Worm (Caenorhabditis elegans) whole organism, L3 larva: ENCODE measurements around the gene gmps-1.

ENCODE experiments used
- R02D3.7 ChIP-seq: fragments of 150-350 bp; optimal IDR thresholded peaks from 2 replicates; lab custom pipeline; 2014; ENCODE audit warnings: missing biosample characterization, missing genetic modification characterization
- aly-2 ChIP-seq: fragments of 150-350 bp; optimal IDR thresholded peaks from 2 replicates; lab custom pipeline; 2014; ENCODE audit warnings: missing biosample characterization, missing genetic modification characterization
- ama-1 ChIP-seq: fragments of 150-350 bp; optimal IDR thresholded peaks from 2 replicates; lab custom pipeline; 2018
- ceh-16 ChIP-seq: sonication (generic microtip); optimal IDR thresholded peaks from 2 replicates; lab custom pipeline; 2017; ENCODE audit warnings: missing biosample characterization, missing genetic modification characterization
- ceh-28 ChIP-seq: fragments of 150-350 bp; optimal IDR thresholded peaks from 2 replicates; lab custom pipeline; 2014; ENCODE audit warnings: missing biosample characterization, missing genetic modification reagents, missing genetic modification characterization
- ceh-82 ChIP-seq: fragments of 150-350 bp; optimal IDR thresholded peaks from 2 replicates; lab custom pipeline; 2014; ENCODE audit warnings: missing biosample characterization, missing genetic modification characterization
- ceh-9 ChIP-seq: sonication (generic microtip); optimal IDR thresholded peaks from 2 replicates; lab custom pipeline; 2018; ENCODE audit warnings: missing biosample characterization, missing genetic modification characterization
- daf-12 ChIP-seq: fragments of 150-350 bp; optimal IDR thresholded peaks from 2 replicates; lab custom pipeline; 2014; ENCODE audit warnings: missing biosample characterization, missing genetic modification reagents, missing genetic modification characterization
- egl-27 ChIP-seq: sonication (generic microtip); optimal IDR thresholded peaks from 4 replicates; lab custom pipeline; 2017; ENCODE audit warnings: missing biosample characterization, missing genetic modification reagents, missing genetic modification characterization
- egl-5 ChIP-seq: fragments of 150-350 bp; optimal IDR thresholded peaks from 2 replicates; lab custom pipeline; 2017; ENCODE audit warnings: missing biosample characterization, missing genetic modification reagents, missing genetic modification characterization, inconsistent platforms
- elt-1 ChIP-seq: fragments of 150-350 bp; optimal IDR thresholded peaks from 2 replicates; lab custom pipeline; 2014; ENCODE audit warnings: missing biosample characterization, missing genetic modification characterization
- elt-3 ChIP-seq, 3 experiments: fragments of 150-350 bp in 1 of 3; sonication (generic microtip) in 2 of 3; optimal IDR thresholded peaks; 2 replicates in 2 of 3; 4 replicates in 1 of 3; lab custom pipeline; 2014 to 2017; ENCODE audit warnings: missing biosample characterization in 3 of 3, missing genetic modification characterization in 3 of 3
- eor-1 ChIP-seq, 2 experiments: fragments of 150-350 bp; optimal IDR thresholded peaks; 2 replicates each; lab custom pipeline; 2014 to 2018; ENCODE audit warnings: missing biosample characterization in 2 of 2, missing genetic modification characterization in 2 of 2
- fkh-10 ChIP-seq: sonication (generic microtip); optimal IDR thresholded peaks from 2 replicates; lab custom pipeline; 2017; ENCODE audit warnings: missing biosample characterization, missing genetic modification reagents, missing genetic modification characterization
- fkh-2 ChIP-seq: fragments of 150-350 bp; optimal IDR thresholded peaks from 2 replicates; lab custom pipeline; 2014; ENCODE audit warnings: missing biosample characterization, missing genetic modification reagents, missing genetic modification characterization
- fos-1 ChIP-seq: fragments of 150-350 bp; optimal IDR thresholded peaks from 2 replicates; lab custom pipeline; 2014; ENCODE audit warnings: missing biosample characterization, missing genetic modification characterization
- hmg-11 ChIP-seq: sonication (generic microtip); optimal IDR thresholded peaks from 2 replicates; lab custom pipeline; 2016; ENCODE audit warnings: missing genetic modification characterization, missing compliant biosample characterization
- jun-1 ChIP-seq: fragments of 150-350 bp; optimal IDR thresholded peaks from 2 replicates; lab custom pipeline; 2014; ENCODE audit warnings: missing biosample characterization, missing genetic modification reagents, missing genetic modification characterization
- lin-39 ChIP-seq: fragments of 150-350 bp; optimal IDR thresholded peaks from 2 replicates; lab custom pipeline; 2018; ENCODE audit warnings: missing biosample characterization, missing genetic modification reagents, missing genetic modification characterization
- lsy-12 ChIP-seq: sonication (generic microtip); optimal IDR thresholded peaks from 2 replicates; lab custom pipeline; 2016; ENCODE audit warnings: mild to moderate bottlenecking, missing genetic modification characterization, missing compliant biosample characterization
- mdl-1 ChIP-seq: fragments of 150-350 bp; optimal IDR thresholded peaks from 2 replicates; lab custom pipeline; 2014; ENCODE audit warnings: missing biosample characterization, missing genetic modification characterization
- mml-1 ChIP-seq: fragments of 150-350 bp; sonication (generic microtip); optimal IDR thresholded peaks from 3 replicates; lab custom pipeline; 2014; ENCODE audit warnings: missing biosample characterization, missing genetic modification characterization
- nfya-1 ChIP-seq: sonication (generic microtip); optimal IDR thresholded peaks from 2 replicates; lab custom pipeline; 2017; ENCODE audit warnings: missing genetic modification characterization, mild to moderate bottlenecking, missing compliant biosample characterization, antibody characterized with exemption, moderate library complexity; ENCODE audit not compliant: insufficient read depth
- nhr-11 ChIP-seq: fragments of 150-350 bp; optimal IDR thresholded peaks from 2 replicates; lab custom pipeline; 2014; ENCODE audit warnings: missing biosample characterization, missing genetic modification characterization
- nhr-12 ChIP-seq: fragments of 150-350 bp; optimal IDR thresholded peaks from 2 replicates; lab custom pipeline; 2014; ENCODE audit warnings: missing biosample characterization, missing genetic modification characterization
- nhr-23 ChIP-seq: fragments of 150-350 bp; optimal IDR thresholded peaks from 2 replicates; lab custom pipeline; 2014; ENCODE audit warnings: missing biosample characterization, missing genetic modification reagents, missing genetic modification characterization
- nhr-237 ChIP-seq: fragments of 150-350 bp; optimal IDR thresholded peaks from 2 replicates; lab custom pipeline; 2014; ENCODE audit warnings: missing biosample characterization, missing genetic modification characterization
- nhr-28 ChIP-seq: fragments of 150-350 bp; optimal IDR thresholded peaks from 2 replicates; lab custom pipeline; 2014; ENCODE audit warnings: missing biosample characterization, missing genetic modification characterization
- nhr-43 ChIP-seq: sonication (generic microtip); optimal IDR thresholded peaks from 2 replicates; lab custom pipeline; 2016; ENCODE audit warnings: mild to moderate bottlenecking, missing genetic modification characterization, missing compliant biosample characterization; ENCODE audit not compliant: poor library complexity, severe bottlenecking
- nhr-67 ChIP-seq: fragments of 150-350 bp; optimal IDR thresholded peaks from 2 replicates; lab custom pipeline; 2014; ENCODE audit warnings: missing biosample characterization, missing genetic modification characterization
- nhr-76 ChIP-seq: fragments of 150-350 bp; sonication (generic microtip); optimal IDR thresholded peaks from 5 replicates; lab custom pipeline; 2014; ENCODE audit warnings: missing biosample characterization, missing genetic modification characterization
- nhr-77 ChIP-seq: fragments of 150-350 bp; optimal IDR thresholded peaks from 2 replicates; lab custom pipeline; 2014; ENCODE audit warnings: missing biosample characterization, missing genetic modification characterization
- pha-4 ChIP-seq: fragments of 150-350 bp; optimal IDR thresholded peaks from 2 replicates; lab custom pipeline; 2014; ENCODE audit warnings: missing biosample characterization, missing genetic modification reagents, missing genetic modification characterization
- pqm-1 ChIP-seq: fragments of 150-350 bp; optimal IDR thresholded peaks from 2 replicates; lab custom pipeline; 2017; ENCODE audit warnings: missing biosample characterization, missing genetic modification characterization, inconsistent platforms
- sea-2 ChIP-seq: fragments of 150-350 bp; sonication (generic microtip); optimal IDR thresholded peaks from 4 replicates; lab custom pipeline; 2014; ENCODE audit warnings: missing biosample characterization, missing genetic modification reagents, missing genetic modification characterization
- skn-1 ChIP-seq: fragments of 150-350 bp; optimal IDR thresholded peaks from 2 replicates; lab custom pipeline; 2014; ENCODE audit warnings: missing biosample characterization, missing genetic modification characterization
- snpc-4 ChIP-seq: fragments of 150-350 bp; optimal IDR thresholded peaks from 2 replicates; lab custom pipeline; 2014; ENCODE audit warnings: missing biosample characterization, missing genetic modification characterization
- tbx-2 ChIP-seq: sonication (generic microtip); optimal IDR thresholded peaks from 2 replicates; lab custom pipeline; 2016; ENCODE audit warnings: mild to moderate bottlenecking, missing genetic modification characterization, missing compliant biosample characterization
- unc-39 ChIP-seq: sonication (generic microtip); optimal IDR thresholded peaks from 4 replicates; lab custom pipeline; 2017; ENCODE audit warnings: missing biosample characterization, missing genetic modification characterization
- unc-62 ChIP-seq: fragments of 150-350 bp; sonication (generic microtip); optimal IDR thresholded peaks from 4 replicates; lab custom pipeline; 2014; ENCODE audit warnings: missing biosample characterization, missing genetic modification reagents, missing genetic modification characterization
- zag-1 ChIP-seq: fragments of 150-350 bp; optimal IDR thresholded peaks from 2 replicates; lab custom pipeline; 2014; ENCODE audit warnings: missing biosample characterization, missing genetic modification characterization
- ztf-11 ChIP-seq: fragments of 150-350 bp; optimal IDR thresholded peaks from 2 replicates; lab custom pipeline; 2014; ENCODE audit warnings: missing biosample characterization, missing genetic modification characterization
- ztf-4 ChIP-seq: fragments of 150-350 bp; optimal IDR thresholded peaks from 2 replicates; lab custom pipeline; 2014; ENCODE audit warnings: missing biosample characterization, missing genetic modification characterization

The gmps-1 gene

ce11 chrII:10849903-10850302, 18.6 kb downstream of the gmps-1 start, which contains the start of gene M106.2:
Gene M106.2 (minus strand): TSS chrII:10850003.
- TF ChIP-seq elt-1 (tag; lab: Kevin White, UChicago) (no peak), unc-62 (no peak), ceh-16 (no peak), ztf-4 (tag; lab: Kevin White, UChicago) (no peak), fkh-10 (GFP tag; lab: Kevin White, UChicago) (no peak), nhr-12 (tag; lab: Kevin White, UChicago) (no peak), fkh-2 (no peak), mml-1 (tag; lab: Kevin White, UChicago) (no peak), elt-3 (tag; optimal IDR thresholded peaks at IDR 0.05; lab: Kevin White, UChicago) (no peak), nfya-1 (tag; lab: Kevin White, UChicago) (no peak), ama-1 (lab: Kevin White, UChicago) (no peak), daf-12 (tag; lab: Kevin White, UChicago) (no peak), R02D3.7 (tag; lab: Kevin White, UChicago) (no peak), hmg-11 (tag; lab: Kevin White, UChicago) (no peak), snpc-4 (tag; lab: Kevin White, UChicago) (no peak), nhr-23 (tag; lab: Kevin White, UChicago) (no peak), nhr-76 (no peak), sea-2 (GFP tag; lab: Kevin White, UChicago) (no peak)

DNA sequence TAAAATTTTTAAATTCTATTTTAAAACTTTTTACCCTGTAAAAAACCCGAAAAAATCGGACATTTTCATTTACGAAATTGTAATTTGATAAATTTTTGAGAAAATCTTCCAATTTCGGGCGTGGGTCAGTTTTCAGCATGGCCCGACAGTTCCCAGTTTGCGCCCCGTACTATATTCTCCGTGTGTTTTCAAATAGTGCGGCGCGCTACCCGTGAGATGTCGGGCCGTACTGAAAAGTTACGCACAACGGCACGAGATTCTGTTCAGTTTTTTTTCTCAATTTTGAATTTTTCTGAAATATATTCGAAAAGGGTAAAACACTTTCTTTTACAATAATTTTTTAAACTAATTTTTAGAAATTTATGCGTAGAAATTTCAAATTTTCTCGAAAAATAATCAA, 21.5 kb downstream of the gmps-1 start:
- TF ChIP-seq unc-39 (tag; lab: Kevin White, UChicago) = no peak
- TF ChIP-seq nhr-237 (tag; lab: Kevin White, UChicago) = no peak
- TF ChIP-seq ztf-4 (tag; lab: Kevin White, UChicago) = no peak

DNA sequence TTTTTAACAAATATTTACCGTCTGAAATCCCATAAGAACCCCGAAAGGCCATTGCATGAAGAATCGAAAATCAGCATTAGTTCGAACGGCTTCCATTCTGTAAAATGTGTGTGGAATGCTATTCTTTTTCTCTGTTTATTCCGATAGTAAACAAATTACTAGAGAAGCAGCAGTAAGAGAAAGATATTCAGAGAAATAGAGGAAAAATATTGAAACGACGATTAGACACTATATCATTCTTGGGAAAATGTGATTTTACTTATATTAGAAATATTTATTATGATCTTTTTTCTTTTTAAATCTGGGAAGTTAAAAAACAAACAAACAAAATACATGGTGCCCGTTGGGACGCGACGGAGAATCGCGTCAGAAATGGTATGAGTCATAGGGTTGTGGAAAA, 25.0 kb downstream of the gmps-1 start, which contains the start of gene M106.8:
Gene M106.8 (minus strand): TSS at position 101 of the 400 bp plus-strand sequence.
- TF ChIP-seq ceh-9 (no peak), jun-1 (tag; lab: Kevin White, UChicago) (no peak), ceh-28 (no peak), nhr-237 (tag; lab: Kevin White, UChicago) (no peak), nhr-28 (no peak), nhr-11 (no peak), hmg-11 (tag; lab: Kevin White, UChicago) (no peak), skn-1 (tag; lab: Kevin White, UChicago) (no peak), eor-1 (tag; optimal IDR thresholded peaks at IDR 0.05; lab: Kevin White, UChicago) (no peak), nhr-76 (no peak), unc-39 (tag; lab: Kevin White, UChicago) (no peak), nfya-1 (tag; lab: Kevin White, UChicago) (no peak), daf-12 (tag; lab: Kevin White, UChicago) (no peak), unc-62 (no peak), fos-1 (tag; lab: Kevin White, UChicago) (no peak), egl-27 (tag; lab: Kevin White, UChicago) (no peak), pqm-1 (tag; lab: Kevin White, UChicago) (no peak), ceh-82 (tag; lab: Kevin White, UChicago) (no peak), egl-5 (tag; lab: Kevin White, UChicago) (no peak), lsy-12 (tag; lab: Kevin White, UChicago) (no peak)

- TF ChIP-seq nhr-12 (tag; lab: Kevin White, UChicago) (no peak), nhr-28 (no peak), lin-39 (tag; lab: Kevin White, UChicago) (peak; percentile 94), unc-39 (tag; lab: Kevin White, UChicago) (no peak), egl-5 (tag; lab: Kevin White, UChicago) (no peak), jun-1 (tag; lab: Kevin White, UChicago) (peak; percentile 72), nhr-23 (tag; lab: Kevin White, UChicago) (peak; percentile 44), zag-1 (tag; lab: Kevin White, UChicago) (no peak), aly-2 (no peak), fos-1 (tag; lab: Kevin White, UChicago) (no peak), mml-1 (tag; lab: Kevin White, UChicago) (no peak), sea-2 (GFP tag; lab: Kevin White, UChicago) (no peak), fkh-2 (no peak), pqm-1 (tag; lab: Kevin White, UChicago) (peak; percentile 36), snpc-4 (tag; lab: Kevin White, UChicago) (peak; percentile 20), daf-12 (tag; lab: Kevin White, UChicago) (no peak), tbx-2 (tag; lab: Kevin White, UChicago) (peak; percentile 62), nfya-1 (tag; lab: Kevin White, UChicago) (peak; percentile 79), ztf-11 (tag; lab: Kevin White, UChicago) (peak; percentile 28), lsy-12 (tag; lab: Kevin White, UChicago) (peak; percentile 74), pha-4 (tag; lab: Kevin White, UChicago) (peak; percentile 78), unc-62 (peak; percentile 40), nhr-43 (tag; lab: Kevin White, UChicago) (peak; percentile 83), mdl-1 (tag; lab: Kevin White, UChicago) (no peak), ceh-82 (tag; lab: Kevin White, UChicago) (no peak), nhr-76 (no peak), ceh-16 (no peak), ztf-4 (tag; lab: Kevin White, UChicago) (peak; percentile 68), fkh-10 (GFP tag; lab: Kevin White, UChicago) (peak; percentile 8), hmg-11 (tag; lab: Kevin White, UChicago) (peak; percentile 90), elt-1 (tag; lab: Kevin White, UChicago) (no peak), nhr-67 (tag; lab: Kevin White, UChicago) (no peak), ceh-28 (no peak), elt-3 (tag; optimal IDR thresholded peaks at IDR 0.05; lab: Kevin White, UChicago) (peak in 1 of 3 experiments; percentile 81), nhr-77 (tag; lab: Kevin White, UChicago) (peak; percentile 77)
Observed at ce11 chrII:10840067-10840466, 28.5 kb downstream of the gmps-1 start.
